Worm (Caenorhabditis elegans): ENCODE measurements around the gene W10C4.1.

DNA sequence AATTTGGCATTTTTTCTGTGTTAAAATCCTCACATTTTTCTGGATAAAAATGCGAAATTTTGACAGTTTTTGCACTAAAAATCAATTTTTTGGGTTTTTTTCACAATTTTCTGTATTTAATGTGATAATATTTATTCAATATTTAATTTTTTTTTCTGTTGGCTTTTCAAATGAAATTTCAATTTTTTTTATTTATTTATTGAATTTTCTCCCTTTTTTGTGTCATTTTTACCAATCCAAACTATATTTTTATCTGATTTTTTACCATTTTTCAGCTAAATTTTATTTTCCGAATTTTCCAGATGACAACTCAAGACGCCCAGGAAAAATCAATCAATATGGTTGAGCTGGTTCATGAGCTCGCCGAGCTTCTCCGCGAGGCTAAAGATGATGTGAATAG, 12.8 kb downstream of the W10C4.1 start, which contains the start of gene F40G9.17:
- TF ChIP-seq ama-1 (optimal IDR thresholded peaks at IDR 0.05) (no peak), tbx-2 (tag; optimal IDR thresholded peaks at IDR 0.05) (no peak), ceh-18 (tag; optimal IDR thresholded peaks at IDR 0.05) (no peak), lim-6 (tag; optimal IDR thresholded peaks at IDR 0.05) (no peak), elt-2 (tag; optimal IDR thresholded peaks at IDR 0.05) (no peak), pros-1 (tag; optimal IDR thresholded peaks at IDR 0.05) (no peak), dmd-4 (tag; optimal IDR thresholded peaks at IDR 0.05; ENCODE audit: borderline replicate concordance) (no peak), K02D7.2 (tag; optimal IDR thresholded peaks at IDR 0.05) (no peak), unc-55 (GFP tag; optimal IDR thresholded peaks at IDR 0.05) (no peak), ets-4 (tag; optimal IDR thresholded peaks at IDR 0.05) (no peak), odd-2 (tag; optimal IDR thresholded peaks at IDR 0.05) (no peak), hlh-8 (tag; optimal IDR thresholded peaks at IDR 0.05) (no peak), che-1 (tag; optimal IDR thresholded peaks at IDR 0.05) (no peak), ceh-19 (GFP tag; optimal IDR thresholded peaks at IDR 0.05) (no peak)
